Worm (Caenorhabditis elegans): ENCODE measurements around the gene taf-8.

Gene taf-8

ce11 chrII:9706207-9706606 is 37.1 kb downstream of the taf-8 start, which contains the start of gene Y53C12A.3:
Y53C12A.3 (minus strand) TSS chrII:9706240.
- TF ChIP-seq nhr-28 (tag; optimal IDR thresholded peaks at IDR 0.05), result no peak
- TF ChIP-seq ceh-9 (tag; optimal IDR thresholded peaks at IDR 0.05), result no peak
- no peak for TF ChIP-seq elt-2 (tag; optimal IDR thresholded peaks at IDR 0.05)
- TF ChIP-seq jun-1 (tag; optimal IDR thresholded peaks at IDR 0.05), result no peak
- TF ChIP-seq snpc-4 (tag; optimal IDR thresholded peaks at IDR 0.05), result no peak
- TF ChIP-seq ceh-82 (tag; optimal IDR thresholded peaks at IDR 0.05), result no peak
- no peak for TF ChIP-seq egl-27 (tag; optimal IDR thresholded peaks at IDR 0.05)
- no peak for TF ChIP-seq aly-2 (tag; optimal IDR thresholded peaks at IDR 0.05)
- TF ChIP-seq egl-5 (tag; optimal IDR thresholded peaks at IDR 0.05), result peak; percentile 4
- TF ChIP-seq unc-62 (GFP tag; optimal IDR thresholded peaks at IDR 0.05), result no peak
- no peak for TF ChIP-seq nhr-12 (tag; optimal IDR thresholded peaks at IDR 0.05)
- TF ChIP-seq mdl-1 (tag; optimal IDR thresholded peaks at IDR 0.05), result no peak
- TF ChIP-seq mml-1 (tag; optimal IDR thresholded peaks at IDR 0.05), result no peak
- TF ChIP-seq ceh-28 (tag; optimal IDR thresholded peaks at IDR 0.05), result no peak
- no peak for TF ChIP-seq ama-1 (optimal IDR thresholded peaks at IDR 0.05)
- TF ChIP-seq unc-39 (tag; optimal IDR thresholded peaks at IDR 0.05), result no peak
- no peak for TF ChIP-seq daf-12 (tag; optimal IDR thresholded peaks at IDR 0.05)
- peak; percentile 8 for TF ChIP-seq nhr-23 (tag; optimal IDR thresholded peaks at IDR 0.05)
- TF ChIP-seq fkh-2 (tag; optimal IDR thresholded peaks at IDR 0.05), result no peak
- TF ChIP-seq ZK546.5 (tag; optimal IDR thresholded peaks at IDR 0.05), result no peak
- TF ChIP-seq R02D3.7 (tag; optimal IDR thresholded peaks at IDR 0.05), result no peak
- TF ChIP-seq hmg-11 (tag; optimal IDR thresholded peaks at IDR 0.05), result peak; percentile 54
- TF ChIP-seq tbx-2 (tag; optimal IDR thresholded peaks at IDR 0.05), result no peak
- TF ChIP-seq ceh-16 (tag; optimal IDR thresholded peaks at IDR 0.05), result no peak
- no peak for TF ChIP-seq elt-3 (tag; optimal IDR thresholded peaks at IDR 0.05)
- TF ChIP-seq nhr-76 (tag; optimal IDR thresholded peaks at IDR 0.05), result no peak
- TF ChIP-seq skn-1 (tag; optimal IDR thresholded peaks at IDR 0.05), result no peak
- peak; percentile 52 for TF ChIP-seq nfya-1 (tag; optimal IDR thresholded peaks at IDR 0.05; ENCODE audit: insufficient read depth)
- no peak for TF ChIP-seq fkh-10 (GFP tag; optimal IDR thresholded peaks at IDR 0.05)
- TF ChIP-seq lsy-12 (tag; optimal IDR thresholded peaks at IDR 0.05), result no peak
- TF ChIP-seq pqm-1 (tag; optimal IDR thresholded peaks at IDR 0.05), result no peak
- TF ChIP-seq ztf-11 (tag; optimal IDR thresholded peaks at IDR 0.05), result no peak
- no peak for TF ChIP-seq nhr-25 (tag; optimal IDR thresholded peaks at IDR 0.05)
- TF ChIP-seq fos-1 (tag; optimal IDR thresholded peaks at IDR 0.05), result no peak
- TF ChIP-seq nhr-67 (tag; optimal IDR thresholded peaks at IDR 0.05), result no peak
- TF ChIP-seq lin-15B (tag; optimal IDR thresholded peaks at IDR 0.05), result peak; percentile 51
- TF ChIP-seq ztf-4 (tag; optimal IDR thresholded peaks at IDR 0.05), result no peak
- no peak for TF ChIP-seq nhr-77 (tag; optimal IDR thresholded peaks at IDR 0.05)
- TF ChIP-seq nhr-237 (tag; optimal IDR thresholded peaks at IDR 0.05), result no peak
- no peak for TF ChIP-seq nhr-43 (tag; optimal IDR thresholded peaks at IDR 0.05; ENCODE audit: poor library complexity, severe bottlenecking)
- TF ChIP-seq eor-1 (tag; optimal IDR thresholded peaks at IDR 0.05), result no peak
- no peak for TF ChIP-seq sea-2 (GFP tag; optimal IDR thresholded peaks at IDR 0.05)
- peak; percentile 78 for TF ChIP-seq pha-4 (tag; optimal IDR thresholded peaks at IDR 0.05)
- peak; percentile 16 for TF ChIP-seq lin-39 (tag; optimal IDR thresholded peaks at IDR 0.05)
- TF ChIP-seq nhr-11 (tag; optimal IDR thresholded peaks at IDR 0.05), result no peak
- no peak for TF ChIP-seq zag-1 (tag; optimal IDR thresholded peaks at IDR 0.05)
- no peak for TF ChIP-seq elt-1 (tag; optimal IDR thresholded peaks at IDR 0.05)

- no peak for TF ChIP-seq sea-2 (GFP tag; optimal IDR thresholded peaks at IDR 0.05)
- TF ChIP-seq lin-39 (tag; optimal IDR thresholded peaks at IDR 0.05), result no peak
- TF ChIP-seq nhr-77 (tag; optimal IDR thresholded peaks at IDR 0.05), result no peak
- TF ChIP-seq zag-1 (tag; optimal IDR thresholded peaks at IDR 0.05), result no peak
- TF ChIP-seq elt-2 (tag; optimal IDR thresholded peaks at IDR 0.05), result no peak
- no peak for TF ChIP-seq aly-2 (tag; optimal IDR thresholded peaks at IDR 0.05)
- TF ChIP-seq hmg-11 (tag; optimal IDR thresholded peaks at IDR 0.05), result no peak
- no peak for TF ChIP-seq egl-5 (tag; optimal IDR thresholded peaks at IDR 0.05)
- no peak for TF ChIP-seq nhr-237 (tag; optimal IDR thresholded peaks at IDR 0.05)
- TF ChIP-seq elt-1 (tag; optimal IDR thresholded peaks at IDR 0.05), result no peak
- TF ChIP-seq ceh-16 (tag; optimal IDR thresholded peaks at IDR 0.05), result no peak
- TF ChIP-seq R02D3.7 (tag; optimal IDR thresholded peaks at IDR 0.05), result no peak
- TF ChIP-seq fkh-10 (GFP tag; optimal IDR thresholded peaks at IDR 0.05), result no peak
Measured at ce11 chrII:9708835-9709299, 39.7 kb downstream of the taf-8 start, which contains the start of gene glt-5. glt-5 (minus strand) TSS chrII:9708885.

All from whole organism, L3 larva.